Worm (Caenorhabditis elegans) whole organism, L3 larva: Measurements from ENCODE around the gene F33H12.1.

Experiments used
- ceh-82 ChIP-seq: fragments of 150-350 bp; optimal IDR thresholded peaks from 2 replicates; lab custom pipeline; 2014; ENCODE audit warnings: missing biosample characterization, missing genetic modification characterization
- fkh-2 ChIP-seq: fragments of 150-350 bp; optimal IDR thresholded peaks from 2 replicates; lab custom pipeline; 2014; ENCODE audit warnings: missing biosample characterization, missing genetic modification reagents, missing genetic modification characterization
- nhr-237 ChIP-seq: fragments of 150-350 bp; optimal IDR thresholded peaks from 2 replicates; lab custom pipeline; 2014; ENCODE audit warnings: missing biosample characterization, missing genetic modification characterization
- sea-2 ChIP-seq: fragments of 150-350 bp; sonication (generic microtip); optimal IDR thresholded peaks from 4 replicates; lab custom pipeline; 2014; ENCODE audit warnings: missing biosample characterization, missing genetic modification reagents, missing genetic modification characterization
- skn-1 ChIP-seq: fragments of 150-350 bp; optimal IDR thresholded peaks from 2 replicates; lab custom pipeline; 2014; ENCODE audit warnings: missing biosample characterization, missing genetic modification characterization
- tbx-2 ChIP-seq: sonication (generic microtip); optimal IDR thresholded peaks from 2 replicates; lab custom pipeline; 2016; ENCODE audit warnings: mild to moderate bottlenecking, missing genetic modification characterization, missing compliant biosample characterization

Gene F33H12.1

ce11 chrII:2649539-2649938 lies 49.3 kb downstream of the F33H12.1 start, which contains the start of the genes F22E5.13 and F22E5.6:
Gene F22E5.13 (minus strand): TSS chrII:2649639.
Gene F22E5.6 (plus strand): TSS chrII:2649835.
- no peak for TF ChIP-seq skn-1 (tag; lab: Kevin White, UChicago)
- TF ChIP-seq nhr-237: no peak
- TF ChIP-seq sea-2 (GFP tag; lab: Kevin White, UChicago): no peak
- no peak for TF ChIP-seq tbx-2 (tag; lab: Kevin White, UChicago)
- TF ChIP-seq fkh-2 (tag; lab: Kevin White, UChicago): no peak
- TF ChIP-seq ceh-82: no peak
